Worm (Caenorhabditis elegans) whole organism, L1 larva: ENCODE measurements around the gene twk-3.

ENCODE experiments used
- C04F5.9 ChIP-seq: sonication (generic microtip); optimal IDR thresholded peaks from 2 replicates; lab custom pipeline; 2016; ENCODE audit warnings: missing genetic modification characterization, missing compliant biosample characterization
- C16A3.4 ChIP-seq: fragments of 150-350 bp; optimal IDR thresholded peaks from 2 replicates; lab custom pipeline; 2014; ENCODE audit warnings: missing biosample characterization, missing genetic modification characterization
- F16B12.6 ChIP-seq: fragments of 150-350 bp; optimal IDR thresholded peaks from 2 replicates; lab custom pipeline; 2014; ENCODE audit warnings: missing biosample characterization, missing genetic modification characterization
- ama-1 ChIP-seq: fragments of 150-350 bp; optimal IDR thresholded peaks from 2 replicates; lab custom pipeline; 2014
- blmp-1 ChIP-seq: fragments of 150-350 bp; optimal IDR thresholded peaks from 2 replicates; lab custom pipeline; 2014; ENCODE audit warnings: missing biosample characterization, missing genetic modification characterization
- ceh-82 ChIP-seq, 3 experiments: fragments of 150-350 bp in 1 of 3; sonication (generic microtip) in 2 of 3; optimal IDR thresholded peaks; 2 replicates each; lab custom pipeline; 2014 to 2017; ENCODE audit warnings: missing biosample characterization in 3 of 3, missing genetic modification characterization in 3 of 3
- ceh-88 ChIP-seq: fragments of 200-800 bp; sonication (Bioruptor generic); IDR thresholded peaks from 2 replicates; pipeline ENCODE4 v1.3.6; 2022; ENCODE audit warnings: missing genetic modification characterization, missing compliant biosample characterization
- dpl-1 ChIP-seq, 3 experiments: fragments of 150-350 bp in 2 of 3; sonication (generic microtip) in 1 of 3; optimal IDR thresholded peaks; 2 replicates each; lab custom pipeline; 2014 to 2017; ENCODE audit warnings: missing biosample characterization in 3 of 3, missing genetic modification characterization in 3 of 3, missing genetic modification reagents in 3 of 3
- dsc-1 ChIP-seq: sonication (generic microtip); optimal IDR thresholded peaks from 2 replicates; lab custom pipeline; 2016; ENCODE audit warnings: mild to moderate bottlenecking, missing genetic modification characterization, missing compliant biosample characterization
- efl-1 ChIP-seq, 4 experiments: fragments of 150-350 bp; optimal IDR thresholded peaks in 3 of 4; peaks in 1 of 4; 1 replicate in 1 of 4; 2 replicates in 3 of 4; lab custom pipeline; 2014; ENCODE audit warnings: missing biosample characterization in 2 of 4, missing genetic modification characterization in 2 of 4, missing genetic modification reagents in 2 of 4
- egl-27 ChIP-seq, 2 experiments: fragments of 150-350 bp in 1 of 2; sonication (generic microtip); optimal IDR thresholded peaks; 3 replicates each; lab custom pipeline; 2017 to 2018; ENCODE audit warnings: missing biosample characterization in 2 of 2, missing genetic modification characterization in 2 of 2, missing genetic modification reagents in 2 of 2
- elt-2 ChIP-seq: sonication (generic microtip); optimal IDR thresholded peaks from 2 replicates; lab custom pipeline; 2016; ENCODE audit warnings: missing genetic modification characterization, mild to moderate bottlenecking, inconsistent platforms, missing compliant biosample characterization, missing genetic modification reagents
- fkh-10 ChIP-seq: sonication (generic microtip); optimal IDR thresholded peaks from 2 replicates; lab custom pipeline; 2017; ENCODE audit warnings: missing biosample characterization, missing genetic modification reagents, missing genetic modification characterization
- fkh-4 ChIP-seq: sonication (generic microtip); optimal IDR thresholded peaks from 2 replicates; lab custom pipeline; 2016; ENCODE audit warnings: missing compliant biosample characterization, missing genetic modification characterization, borderline replicate concordance
- fos-1 ChIP-seq: fragments of 150-350 bp; optimal IDR thresholded peaks from 2 replicates; lab custom pipeline; 2014; ENCODE audit warnings: missing biosample characterization, missing genetic modification characterization
- hlh-17 ChIP-seq: fragments of 200-800 bp; sonication (Bioruptor generic); optimal IDR thresholded peaks from 2 replicates; lab custom pipeline; 2018; ENCODE audit warnings: missing genetic modification characterization, mild to moderate bottlenecking, missing compliant biosample characterization, moderate library complexity, borderline replicate concordance
- hpl-2 ChIP-seq: fragments of 150-350 bp; optimal IDR thresholded peaks from 2 replicates; lab custom pipeline; 2014; ENCODE audit warnings: missing biosample characterization, missing genetic modification reagents, missing genetic modification characterization
- isw-1 ChIP-seq: fragments of 200-800 bp; sonication (Bioruptor generic); IDR thresholded peaks from 2 replicates; pipeline ENCODE4 v1.3.6; 2022; ENCODE audit warnings: missing genetic modification characterization, missing compliant biosample characterization
- jun-1 ChIP-seq: fragments of 150-350 bp; optimal IDR thresholded peaks from 2 replicates; lab custom pipeline; 2014; ENCODE audit warnings: missing biosample characterization, missing genetic modification reagents, missing genetic modification characterization
- lin-14 ChIP-seq: fragments of 200-800 bp; sonication (Bioruptor generic); optimal IDR thresholded peaks from 2 replicates; lab custom pipeline; 2018; ENCODE audit warnings: mild to moderate bottlenecking, missing genetic modification characterization, moderate library complexity, missing compliant biosample characterization
- lin-15B ChIP-seq: fragments of 150-350 bp; sonication (generic microtip); optimal IDR thresholded peaks from 3 replicates; lab custom pipeline; 2014; ENCODE audit warnings: missing biosample characterization, missing genetic modification characterization
- lin-35 ChIP-seq, 2 experiments: fragments of 150-350 bp; optimal IDR thresholded peaks; 2 replicates each; lab custom pipeline; 2014; ENCODE audit warnings: missing biosample characterization in 2 of 2, missing genetic modification characterization in 2 of 2, missing genetic modification reagents in 2 of 2
- lir-3 ChIP-seq: sonication (generic microtip); optimal IDR thresholded peaks from 2 replicates; lab custom pipeline; 2016; ENCODE audit warnings: mild to moderate bottlenecking, missing genetic modification characterization, moderate library complexity, missing compliant biosample characterization; ENCODE audit not compliant: poor library complexity
- nhr-237 ChIP-seq: fragments of 150-350 bp; optimal IDR thresholded peaks from 2 replicates; lab custom pipeline; 2014; ENCODE audit warnings: missing biosample characterization, missing genetic modification characterization
- nhr-71 ChIP-seq: sonication (generic microtip); optimal IDR thresholded peaks from 2 replicates; lab custom pipeline; 2016; ENCODE audit warnings: mild to moderate bottlenecking, missing genetic modification characterization, moderate library complexity, missing compliant biosample characterization
- nhr-84 ChIP-seq: sonication (generic microtip); optimal IDR thresholded peaks from 2 replicates; lab custom pipeline; 2017; ENCODE audit warnings: missing biosample characterization, missing genetic modification characterization
- nhr-85 ChIP-seq: sonication (generic microtip); peaks from one replicate; lab custom pipeline; 2016; ENCODE audit warnings: missing genetic modification characterization, inconsistent platforms, missing compliant biosample characterization
- pag-3 ChIP-seq: sonication (generic microtip); optimal IDR thresholded peaks from 2 replicates; lab custom pipeline; 2017; ENCODE audit warnings: missing genetic modification characterization, mild to moderate bottlenecking, missing compliant biosample characterization, antibody characterized with exemption, borderline replicate concordance; ENCODE audit not compliant: insufficient read depth
- pax-3 ChIP-seq: fragments of 200-800 bp; sonication (Bioruptor generic); optimal IDR thresholded peaks from 2 replicates; lab custom pipeline; 2018; ENCODE audit warnings: mild to moderate bottlenecking, missing genetic modification characterization, moderate library complexity, missing compliant biosample characterization
- rnt-1 ChIP-seq: sonication (generic microtip); optimal IDR thresholded peaks from 2 replicates; lab custom pipeline; 2016; ENCODE audit warnings: mild to moderate bottlenecking, missing genetic modification characterization, moderate library complexity, missing compliant biosample characterization
- snu-23 ChIP-seq: sonication (generic microtip); optimal IDR thresholded peaks from 2 replicates; lab custom pipeline; 2016; ENCODE audit warnings: missing genetic modification characterization, missing compliant biosample characterization
- sox-4 ChIP-seq: sonication (generic microtip); optimal IDR thresholded peaks from 2 replicates; lab custom pipeline; 2016; ENCODE audit warnings: missing genetic modification characterization, missing compliant biosample characterization
- sptf-1 ChIP-seq: fragments of 150-350 bp; optimal IDR thresholded peaks from 2 replicates; lab custom pipeline; 2014; ENCODE audit warnings: missing biosample characterization, missing genetic modification characterization
- swsn-7 ChIP-seq: sonication (generic microtip); optimal IDR thresholded peaks from 2 replicates; lab custom pipeline; 2016; ENCODE audit warnings: missing genetic modification characterization, missing compliant biosample characterization
- tbx-2 ChIP-seq: sonication (generic microtip); optimal IDR thresholded peaks from 2 replicates; lab custom pipeline; 2016; ENCODE audit warnings: missing genetic modification characterization, missing compliant biosample characterization
- xbp-1 ChIP-seq: sonication (generic microtip); optimal IDR thresholded peaks from 2 replicates; lab custom pipeline; 2016; ENCODE audit warnings: missing genetic modification characterization, missing compliant biosample characterization
- zag-1 ChIP-seq: fragments of 150-350 bp; optimal IDR thresholded peaks from 2 replicates; lab custom pipeline; 2014; ENCODE audit warnings: missing biosample characterization, missing genetic modification characterization
- zip-4 ChIP-seq: fragments of 200-800 bp; sonication (Bioruptor generic); optimal IDR thresholded peaks from 2 replicates; lab custom pipeline; 2018; ENCODE audit warnings: mild to moderate bottlenecking, missing genetic modification characterization, moderate library complexity, missing compliant biosample characterization
- ztf-11 ChIP-seq, 2 experiments: sonication (generic microtip); optimal IDR thresholded peaks; 2 replicates each; lab custom pipeline; 2016 to 2017; ENCODE audit warnings: missing genetic modification characterization in 2 of 2, missing biosample characterization in 1 of 2, missing compliant biosample characterization in 1 of 2

Gene twk-3

ce11 chrII:8216433-8216832 lies 3.9 kb upstream of the twk-3 start, which contains the start of gene M110.3 (continued):
- TF ChIP-seq zip-4 (GFP tag; lab: Kevin White, UChicago), result peak; percentile 47
- peak; percentile 18 to 58 (median 42) for TF ChIP-seq dpl-1 (GFP tag; optimal IDR thresholded peaks at IDR 0.05; lab: Kevin White, UChicago)
- TF ChIP-seq lin-15B (tag; lab: Kevin White, UChicago), result peak; percentile 2
- peak; percentile 71 for TF ChIP-seq pag-3
- TF ChIP-seq swsn-7, result peak; percentile 32
- peak; percentile 64 for TF ChIP-seq snu-23 (GFP tag; lab: Kevin White, UChicago)
- no peak for TF ChIP-seq fkh-10

ce11 chrII:8214367-8214766 lies 1.8 kb upstream of the twk-3 start, which contains the start of gene M110.10:
TSS of gene M110.10 (minus strand) at chrII:8214467.
- TF ChIP-seq zip-4 (GFP tag; lab: Kevin White, UChicago) (no peak), jun-1 (tag; lab: Kevin White, UChicago) (no peak), dsc-1 (no peak), C16A3.4 (no peak), nhr-85 (tag; lab: Kevin White, UChicago) (no peak), fkh-10 (no peak), nhr-84 (no peak), hpl-2 (GFP tag; lab: Kevin White, UChicago) (no peak), pag-3 (no peak), egl-27 (tag; optimal IDR thresholded peaks at IDR 0.05; lab: Kevin White, UChicago) (no peak), C04F5.9 (tag; lab: Kevin White, UChicago) (no peak), tbx-2 (tag; lab: Kevin White, UChicago) (no peak), lin-15B (tag; lab: Kevin White, UChicago) (no peak), nhr-237 (tag; lab: Kevin White, UChicago) (no peak), sox-4 (tag; lab: Kevin White, UChicago) (no peak), rnt-1 (no peak), zag-1 (tag; lab: Kevin White, UChicago) (no peak)

ce11 chrII:8209476-8209875 lies 3.1 kb downstream of the twk-3 start, which contains the start of gene M110.8:
TSS of gene M110.8 (minus strand) at chrII:8209576.
- TF ChIP-seq fkh-4 (tag; lab: Kevin White, UChicago) (no peak), F16B12.6 (tag; lab: Kevin White, UChicago) (no peak), ztf-11 (tag; optimal IDR thresholded peaks at IDR 0.05; lab: Kevin White, UChicago) (no peak), nhr-71 (no peak), dsc-1 (no peak), lir-3 (tag; lab: Kevin White, UChicago) (no peak)

ce11 chrII:8205612-8206011 lies 7.0 kb downstream of the twk-3 start:
- TF ChIP-seq efl-1 (optimal IDR thresholded peaks at IDR 0.05; lab: Kevin White, UChicago), result no peak
- peak in 1 of 2 experiments; percentile 79 for TF ChIP-seq efl-1 (GFP tag; optimal IDR thresholded peaks at IDR 0.05 in 1 of 2; lab: Kevin White, UChicago)
- peak; percentile 30 for TF ChIP-seq elt-2 (tag; lab: Kevin White, UChicago)
- TF ChIP-seq isw-1 (GFP tag; lab: Robert Waterston, UW), result no peak
- TF ChIP-seq, all 84 proteins: peak for 2

ce11 chrII:8204039-8204438 lies 8.5 kb downstream of the twk-3 start, which contains the start of gene col-76:
TSS of gene col-76 (plus strand) at chrII:8204339.
- TF ChIP-seq fkh-10 (no peak), blmp-1 (tag; lab: Kevin White, UChicago) (no peak), lin-35 (GFP tag; optimal IDR thresholded peaks at IDR 0.05; lab: Kevin White, UChicago) (no peak), ama-1 (lab: Kevin White, UChicago) (no peak), lin-14 (GFP tag; lab: Kevin White, UChicago) (no peak), ceh-82 (tag; optimal IDR thresholded peaks at IDR 0.05; lab: Kevin White, UChicago) (no peak), jun-1 (tag; lab: Kevin White, UChicago) (no peak), pag-3 (no peak), lin-15B (tag; lab: Kevin White, UChicago) (no peak), xbp-1 (no peak), sptf-1 (no peak), ceh-88 (GFP tag; lab: Robert Waterston, UW) (no peak), hlh-17 (GFP tag; lab: Kevin White, UChicago) (no peak), pax-3 (no peak), tbx-2 (tag; lab: Kevin White, UChicago) (no peak), fos-1 (tag; lab: Kevin White, UChicago) (no peak), hpl-2 (GFP tag; lab: Kevin White, UChicago) (no peak)
- TF ChIP-seq, all 84 proteins: peak for 0
